Fruit fly (Drosophila melanogaster) whole organism: Measurements from ENCODE around the gene CG7183.

ENCODE experiments used
- CG8478 ChIP-seq: fragments of >200 bp; optimal IDR thresholded peaks from 2 replicates; lab custom pipeline; 2018; ENCODE audit warnings: inconsistent platforms
- Dll ChIP-seq: fragments of >200 bp; optimal IDR thresholded peaks from 2 replicates; lab custom pipeline; 2017
- EcR ChIP-seq, 2 experiments: fragments of >200 bp; optimal IDR thresholded peaks; 2 replicates each; lab custom pipeline; 2017; ENCODE audit warnings: missing biosample characterization in 2 of 2, missing genetic modification characterization in 2 of 2, missing genetic modification reagents in 2 of 2
- pan ChIP-seq: fragments of >200 bp; optimal IDR thresholded peaks from 2 replicates; lab custom pipeline; 2017
- psq ChIP-seq: fragments of >200 bp; optimal IDR thresholded peaks from 2 replicates; lab custom pipeline; 2017
- usp ChIP-seq: fragments of >200 bp; optimal IDR thresholded peaks from 2 replicates; lab custom pipeline; 2017; ENCODE audit warnings: missing biosample characterization, missing genetic modification characterization, mixed read lengths

CG7183 gene

DNA sequence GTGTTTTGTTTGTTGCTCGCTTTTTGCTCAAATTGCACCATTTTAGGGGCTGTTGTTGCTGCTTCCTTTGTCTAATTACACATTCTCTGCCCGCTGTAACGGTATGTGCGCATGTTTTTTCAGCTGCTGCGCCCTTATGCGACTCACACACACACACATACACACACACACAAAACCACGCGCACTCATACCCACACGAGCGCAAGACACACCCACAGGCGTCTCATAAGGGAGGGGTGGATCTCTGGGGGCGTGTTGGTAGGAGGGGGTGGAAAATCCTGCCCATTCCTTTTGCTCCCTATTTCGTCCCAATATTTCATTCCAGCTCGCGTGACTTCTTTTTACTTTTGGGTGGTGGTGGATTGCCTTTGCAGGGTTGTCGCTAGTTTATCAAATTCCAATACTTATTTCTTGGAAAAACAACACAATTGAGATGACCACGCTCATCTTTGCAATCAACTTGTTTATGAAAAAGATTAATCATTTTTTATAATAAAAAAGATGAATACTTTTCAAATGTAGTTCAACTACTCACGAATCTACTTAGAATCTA, 24.6 kb upstream of the CG7183 start:
- TF ChIP-seq usp = no peak
- TF ChIP-seq Dll = no peak
- no peak for TF ChIP-seq CG8478 (lab: Kevin White, UChicago)

DNA sequence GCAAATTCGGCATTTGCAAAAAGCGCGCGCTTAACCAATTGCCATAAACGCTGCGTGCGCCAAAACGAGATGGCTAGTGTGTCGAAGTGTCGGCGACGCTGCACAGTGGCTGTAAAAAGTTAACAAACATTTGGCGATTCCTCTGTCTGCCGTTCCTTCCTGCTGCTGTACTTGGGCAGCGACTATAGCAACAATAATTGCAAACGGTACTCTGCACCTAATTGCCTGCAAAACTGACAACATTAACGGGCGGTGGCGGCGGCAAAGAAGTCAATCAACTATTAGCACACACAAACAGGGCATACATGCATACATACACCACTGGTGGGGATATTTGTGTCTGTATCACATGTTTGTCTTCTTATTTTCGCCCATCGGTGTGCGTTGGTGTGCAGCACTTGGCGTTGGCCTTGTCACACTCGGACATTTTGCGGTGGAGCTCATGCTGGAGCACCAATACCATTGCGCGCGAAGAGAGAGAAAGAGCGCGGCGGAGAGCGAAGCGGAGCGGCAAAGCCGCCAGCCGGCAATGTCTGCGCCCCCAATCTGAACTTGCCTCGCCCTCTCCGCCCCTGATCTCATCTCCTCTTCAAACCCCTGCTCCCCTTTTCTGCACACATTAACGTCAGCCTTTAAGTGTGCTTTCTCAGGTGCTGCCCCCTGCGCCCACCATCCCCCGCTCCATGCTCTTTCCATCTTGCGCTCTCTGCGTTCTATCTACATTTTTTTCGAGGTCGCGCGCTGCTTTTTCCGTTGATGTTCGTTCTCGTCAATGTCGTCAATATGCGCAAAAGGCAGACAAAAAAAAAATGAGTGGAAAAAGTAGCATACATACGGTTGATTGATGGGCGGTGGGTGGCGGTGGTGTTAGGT, 23.9 kb upstream of the CG7183 start:
- TF ChIP-seq Dll = peak; percentile 93
- TF ChIP-seq usp = no peak
- TF ChIP-seq psq (lab: Kevin White, UChicago) = no peak
- TF ChIP-seq pan = no peak
- TF ChIP-seq EcR (GFP tag; optimal IDR thresholded peaks at IDR 0.05; lab: Kevin White, UChicago) = peak in 1 of 2 experiments; percentile 79
- peak; percentile 89 for TF ChIP-seq CG8478 (lab: Kevin White, UChicago)

DNA sequence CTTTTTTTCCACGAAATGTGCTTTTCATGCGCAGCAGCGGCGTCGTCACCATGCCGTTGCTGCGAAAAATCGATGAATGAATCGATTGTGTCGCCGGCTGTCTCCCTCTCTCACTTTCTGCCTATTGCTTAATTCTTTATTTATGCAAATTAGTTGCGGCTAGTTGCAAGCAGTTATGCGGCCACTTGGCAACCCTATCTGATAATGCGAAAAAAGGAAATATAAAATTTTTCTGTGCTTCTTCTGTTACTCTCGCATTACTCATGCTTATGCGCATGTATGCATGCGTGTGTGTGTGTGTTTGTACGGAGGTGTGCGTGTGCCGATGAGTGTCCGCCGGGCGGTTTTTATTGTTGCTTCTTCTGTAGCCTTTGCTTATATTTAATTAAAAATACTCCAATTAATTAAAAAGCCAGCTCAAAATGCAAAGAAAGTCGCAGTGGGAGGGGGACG, 23.2 kb upstream of the CG7183 start:
- TF ChIP-seq usp = no peak
- no peak for TF ChIP-seq pan
- no peak for TF ChIP-seq EcR (GFP tag; optimal IDR thresholded peaks at IDR 0.05; lab: Kevin White, UChicago)
- TF ChIP-seq CG8478 (lab: Kevin White, UChicago) = no peak
- no peak for TF ChIP-seq psq (lab: Kevin White, UChicago)
- TF ChIP-seq Dll = no peak

DNA sequence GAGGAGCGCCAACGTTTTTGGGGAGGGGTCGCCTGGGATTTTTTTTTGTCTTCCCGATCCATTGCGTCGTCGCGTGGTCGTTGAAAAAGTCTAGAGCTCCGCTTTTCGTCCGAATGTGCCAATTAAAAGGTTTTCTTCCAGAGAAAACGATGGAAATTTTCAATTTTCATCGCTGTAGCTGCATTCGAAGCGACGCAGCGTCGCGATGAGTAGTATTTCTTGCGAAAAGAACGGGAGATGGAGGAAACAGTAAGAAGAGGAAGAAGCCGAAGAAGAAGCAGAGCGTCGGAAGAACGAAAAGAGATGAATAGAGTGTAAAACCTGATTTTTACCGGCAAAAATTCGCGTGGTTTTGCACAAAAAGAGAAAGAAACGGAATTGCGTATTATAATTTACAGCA, 22.5 kb upstream of the CG7183 start:
- no peak for TF ChIP-seq Dll
- TF ChIP-seq EcR (GFP tag; optimal IDR thresholded peaks at IDR 0.05; lab: Kevin White, UChicago) = no peak
- TF ChIP-seq pan = no peak
- TF ChIP-seq usp = no peak
- TF ChIP-seq psq (lab: Kevin White, UChicago) = no peak

- TF ChIP-seq EcR (GFP tag; optimal IDR thresholded peaks at IDR 0.05; lab: Kevin White, UChicago) = no peak
- TF ChIP-seq psq (lab: Kevin White, UChicago) = no peak
- TF ChIP-seq pan = no peak
- no peak for TF ChIP-seq CG8478 (lab: Kevin White, UChicago)
Observed at dm6 chr3R:18242089-18242955, 21.8 kb upstream of the CG7183 start, which contains the start of the genes CG7156 and 14-3-3epsilon. CG7156 (minus strand) TSS chr3R:18242159. 14-3-3epsilon (plus strand) TSS chr3R:18242531.

DNA sequence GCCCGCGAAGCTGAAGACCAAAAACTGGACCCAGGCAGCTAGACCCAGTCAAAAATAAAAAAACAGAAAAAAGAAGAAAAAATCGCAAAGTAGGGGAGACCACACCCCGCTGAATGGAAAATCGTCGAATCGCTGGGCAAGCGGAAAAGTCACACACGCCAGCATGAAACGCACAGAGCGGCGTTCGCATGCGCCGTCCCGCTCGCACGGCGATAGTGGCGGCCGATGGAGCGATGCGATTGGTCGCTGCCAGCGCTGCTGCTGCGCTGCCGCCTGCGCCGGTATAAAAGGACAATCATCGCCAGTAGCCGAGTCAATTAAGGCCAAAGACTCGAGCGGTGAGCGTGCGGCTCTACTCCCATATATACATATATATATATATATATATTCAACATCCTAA, 15.4 kb upstream of the CG7183 start, which contains the start of gene repo:
TSS of gene repo (plus strand) at position 314 of the 400 bp plus-strand sequence.
- TF ChIP-seq EcR (GFP tag; optimal IDR thresholded peaks at IDR 0.05; lab: Kevin White, UChicago) (no peak), psq (lab: Kevin White, UChicago) (no peak), pan (no peak), Dll (no peak), CG8478 (lab: Kevin White, UChicago) (no peak), usp (no peak)

dm6 chr3R:18234699-18235257, 14.3 kb upstream of the CG7183 start:
- no peak for TF ChIP-seq Dll
- no peak for TF ChIP-seq usp
- no peak for TF ChIP-seq pan
- TF ChIP-seq CG8478 (lab: Kevin White, UChicago) = no peak
- no peak for TF ChIP-seq EcR (GFP tag; optimal IDR thresholded peaks at IDR 0.05; lab: Kevin White, UChicago)
- TF ChIP-seq psq (lab: Kevin White, UChicago) = no peak

- TF ChIP-seq EcR (GFP tag; optimal IDR thresholded peaks at IDR 0.05; lab: Kevin White, UChicago) (no peak), CG8478 (lab: Kevin White, UChicago) (no peak), pan (no peak), usp (no peak), Dll (no peak), psq (lab: Kevin White, UChicago) (no peak)
Observed at dm6 chr3R:18232187-18232586, 11.7 kb upstream of the CG7183 start.

dm6 chr3R:18230229-18230628, 9.7 kb upstream of the CG7183 start:
- TF ChIP-seq usp (no peak), pan (no peak), EcR (GFP tag; optimal IDR thresholded peaks at IDR 0.05; lab: Kevin White, UChicago) (no peak), psq (lab: Kevin White, UChicago) (no peak), CG8478 (lab: Kevin White, UChicago) (no peak), Dll (no peak)

DNA sequence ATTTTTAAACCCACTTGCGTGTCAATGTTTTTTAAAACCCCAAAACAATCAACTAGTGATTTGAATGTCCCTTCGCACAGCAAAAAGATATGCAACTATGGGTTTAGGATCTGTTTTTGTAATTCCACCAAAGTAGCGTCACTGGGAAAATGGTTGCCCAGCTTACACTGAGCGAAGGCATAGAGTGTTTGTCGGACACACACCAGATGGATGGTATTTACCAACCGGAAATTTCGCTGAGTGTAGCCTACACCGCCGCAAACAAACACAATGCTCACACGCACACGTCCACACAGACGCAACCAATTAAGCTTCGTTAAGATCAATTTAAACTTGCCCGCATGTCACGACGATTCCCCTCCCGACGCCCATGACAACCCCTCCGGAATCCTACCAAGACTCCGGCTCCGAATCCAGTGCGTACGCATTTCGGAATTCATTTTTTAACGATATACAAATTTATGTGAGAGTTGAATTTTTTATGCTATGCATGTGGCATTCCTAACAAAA, 8.3 kb upstream of the CG7183 start:
- TF ChIP-seq CG8478 (lab: Kevin White, UChicago) (no peak), usp (no peak), psq (lab: Kevin White, UChicago) (no peak), EcR (GFP tag; optimal IDR thresholded peaks at IDR 0.05; lab: Kevin White, UChicago) (no peak), pan (no peak), Dll (no peak)

- TF ChIP-seq psq (lab: Kevin White, UChicago) (no peak), Dll (no peak), EcR (GFP tag; optimal IDR thresholded peaks at IDR 0.05; lab: Kevin White, UChicago) (no peak), usp (no peak), pan (no peak), CG8478 (lab: Kevin White, UChicago) (no peak)
Observed at dm6 chr3R:18227385-18227784, 6.9 kb upstream of the CG7183 start.

- TF ChIP-seq EcR (GFP tag; optimal IDR thresholded peaks at IDR 0.05; lab: Kevin White, UChicago) (no peak), usp (no peak), pan (no peak), CG8478 (lab: Kevin White, UChicago) (no peak), psq (lab: Kevin White, UChicago) (no peak), Dll (no peak)
Observed at dm6 chr3R:18226809-18227157, 6.3 kb upstream of the CG7183 start.
